Worm (Caenorhabditis elegans) whole organism, late embryonic: ENCODE results near the gene C17G10.1.

ENCODE experiments used
- ama-1 ChIP-seq: fragments of 150-350 bp; optimal IDR thresholded peaks from 2 replicates; lab custom pipeline; 2014
- hlh-15 ChIP-seq: sonication (generic microtip); optimal IDR thresholded peaks from 2 replicates; lab custom pipeline; 2016; ENCODE audit warnings: missing genetic modification characterization, missing compliant biosample characterization
- unc-86 ChIP-seq: sonication (generic microtip); optimal IDR thresholded peaks from 2 replicates; lab custom pipeline; 2016; ENCODE audit warnings: missing genetic modification characterization, missing compliant biosample characterization

DNA sequence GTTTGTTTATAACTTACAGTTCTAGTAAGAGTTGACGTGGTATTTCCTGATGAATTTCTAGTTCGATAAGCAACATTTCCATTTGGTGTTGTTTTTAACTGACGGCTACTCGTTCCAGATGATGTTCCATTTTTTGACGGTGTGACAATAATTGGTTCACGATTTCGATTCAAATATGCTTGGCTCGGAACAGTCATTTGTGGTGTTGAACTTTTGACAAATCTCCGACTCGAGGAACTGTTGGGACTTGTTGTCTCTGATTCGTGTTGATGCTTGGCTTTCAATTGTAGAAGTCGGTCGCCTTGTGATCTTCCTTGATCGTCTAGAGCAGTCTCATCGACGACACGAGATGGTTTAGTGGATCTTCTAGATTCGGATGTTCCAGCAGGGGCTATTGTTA lies 4.8 kb upstream of the C17G10.1 start:
- TF ChIP-seq ama-1 (lab: Kevin White, UChicago) (no peak), hlh-15 (tag; lab: Kevin White, UChicago) (no peak), unc-86 (no peak)
